Worm (Caenorhabditis elegans): ENCODE results near the gene E_BE45912.2.

ce11 chrIII:1037173-1037572 is 6.3 kb upstream of the E_BE45912.2 start, which contains the start of the genes chin-1 and BE0003N10.1:
- TF ChIP-seq skn-1 (tag; optimal IDR thresholded peaks at IDR 0.05): no peak
- no peak for TF ChIP-seq fkh-10 (GFP tag; optimal IDR thresholded peaks at IDR 0.05)
- no peak for TF ChIP-seq snpc-4 (tag; optimal IDR thresholded peaks at IDR 0.05)
- TF ChIP-seq elt-3 (tag; optimal IDR thresholded peaks at IDR 0.05): no peak
- TF ChIP-seq R02D3.7 (tag; optimal IDR thresholded peaks at IDR 0.05): no peak
- peak; percentile 61 for TF ChIP-seq lin-15B (tag; optimal IDR thresholded peaks at IDR 0.05)
- TF ChIP-seq ama-1 (optimal IDR thresholded peaks at IDR 0.05): no peak
- no peak for TF ChIP-seq zag-1 (tag; optimal IDR thresholded peaks at IDR 0.05)
- no peak for TF ChIP-seq unc-39 (tag; optimal IDR thresholded peaks at IDR 0.05)
- TF ChIP-seq nhr-12 (tag; optimal IDR thresholded peaks at IDR 0.05): no peak
- TF ChIP-seq lin-39 (tag; optimal IDR thresholded peaks at IDR 0.05): no peak
- TF ChIP-seq aly-2 (tag; optimal IDR thresholded peaks at IDR 0.05): no peak

All from whole organism, L3 larva.